Fruit fly (Drosophila melanogaster) whole organism, prepupa: ENCODE data around the gene CG12123.

Experiments
- CG1621 ChIP-seq: fragments of 200-800 bp; sonication (Bioruptor generic); optimal IDR thresholded peaks from 3 replicates; lab custom pipeline; 2018; ENCODE audit warnings: missing biosample characterization, mild to moderate bottlenecking, missing genetic modification characterization
- CG3032 ChIP-seq: fragments of 200-800 bp; optimal IDR thresholded peaks from 2 replicates; lab custom pipeline; 2019; ENCODE audit warnings: missing biosample characterization, mild to moderate bottlenecking, missing genetic modification characterization, moderate library complexity
- CG6808 ChIP-seq: fragments of 200-800 bp; sonication (Bioruptor generic); optimal IDR thresholded peaks from 3 replicates; lab custom pipeline; 2017; ENCODE audit warnings: missing biosample characterization, missing genetic modification characterization, mild to moderate bottlenecking, moderate library complexity, missing genetic modification reagents
- CG8119 ChIP-seq: fragments of 200-800 bp; sonication (Bioruptor generic); IDR thresholded peaks from 3 replicates; pipeline ENCODE4 v1.3.6; 2022; ENCODE audit warnings: missing biosample characterization, missing genetic modification characterization
- achi ChIP-seq: fragments of 200-800 bp; sonication (Bioruptor generic); optimal IDR thresholded peaks from 3 replicates; lab custom pipeline; 2016; ENCODE audit warnings: missing biosample characterization, missing genetic modification characterization
- dac ChIP-seq: fragments of 200-800 bp; sonication (Bioruptor generic); optimal IDR thresholded peaks from 2 replicates; lab custom pipeline; 2017; ENCODE audit warnings: missing biosample characterization, mild to moderate bottlenecking, missing genetic modification characterization
- fd59A ChIP-seq: fragments of 200-800 bp; sonication (Bioruptor generic); optimal IDR thresholded peaks from 2 replicates; lab custom pipeline; 2017; ENCODE audit warnings: missing biosample characterization, mild to moderate bottlenecking, missing genetic modification characterization, missing genetic modification reagents

dm6 chrX:8460232-8460631, 18.1 kb upstream of the CG12123 start:
- no peak for TF ChIP-seq dac (GFP tag; lab: Kevin White, UChicago)
- TF ChIP-seq achi (GFP tag; lab: Kevin White, UChicago) = no peak
- TF ChIP-seq CG6808 = no peak
- TF ChIP-seq fd59A (GFP tag; lab: Kevin White, UChicago) = no peak
- no peak for TF ChIP-seq CG1621 (tag; lab: Kevin White, UChicago)
- TF ChIP-seq CG8119 (GFP tag; lab: Robert Waterston, UW) = no peak
- TF ChIP-seq CG3032 (tag; lab: Kevin White, UChicago) = no peak
